Worm (Caenorhabditis elegans) whole organism, late embryonic: ENCODE data around the gene ZK616.8.
A peak's percentile ranks its signal among the peaks of the same experiment; 100 is the strongest.

Experiments used
- ceh-18 ChIP-seq: sonication (generic microtip); optimal IDR thresholded peaks from 2 replicates; lab custom pipeline; 2016; ENCODE audit warnings: missing genetic modification characterization, missing compliant biosample characterization
- ceh-19 ChIP-seq: fragments of 200-800 bp; sonication (Bioruptor generic); optimal IDR thresholded peaks from 2 replicates; lab custom pipeline; 2018; ENCODE audit warnings: mild to moderate bottlenecking, missing genetic modification characterization, missing compliant biosample characterization
- ceh-22 ChIP-seq: sonication (generic microtip); optimal IDR thresholded peaks from 2 replicates; lab custom pipeline; 2017; ENCODE audit warnings: missing biosample characterization, missing genetic modification characterization
- mec-3 ChIP-seq: sonication (generic microtip); optimal IDR thresholded peaks from 2 replicates; lab custom pipeline; 2016; ENCODE audit warnings: borderline replicate concordance, missing genetic modification characterization, missing compliant biosample characterization
- nfya-1 ChIP-seq: sonication (generic microtip); optimal IDR thresholded peaks from 2 replicates; lab custom pipeline; 2017; ENCODE audit warnings: missing genetic modification characterization, mild to moderate bottlenecking, missing compliant biosample characterization, antibody characterized with exemption, moderate library complexity
- nhr-232 ChIP-seq: sonication (generic microtip); optimal IDR thresholded peaks from 2 replicates; lab custom pipeline; 2016; ENCODE audit warnings: missing genetic modification characterization, missing compliant biosample characterization

- TF ChIP-seq ceh-22 (no peak), nfya-1 (tag; lab: Kevin White, UChicago) (peak; percentile 47), ceh-18 (tag; lab: Kevin White, UChicago) (no peak), mec-3 (tag; lab: Kevin White, UChicago) (no peak), nhr-232 (no peak), ceh-19 (no peak)
Observed at ce11 chrIV:5368860-5369259, 43.1 kb downstream of the ZK616.8 start.
